Fruit fly (Drosophila melanogaster) whole organism, adult: ENCODE data around the gene PolE1.
A peak's percentile ranks its signal among the peaks of the same experiment; 100 is the strongest.

ENCODE experiments used
- CG11617 ChIP-seq: fragments of 200-800 bp; sonication (Bioruptor generic); optimal IDR thresholded peaks from 2 replicates; lab custom pipeline; 2017; ENCODE audit warnings: mild to moderate bottlenecking, missing biosample characterization, missing genetic modification reagents, missing genetic modification characterization
- CG12768 ChIP-seq: fragments of 200-800 bp; sonication (Bioruptor generic); optimal IDR thresholded peaks from 2 replicates; lab custom pipeline; 2017; ENCODE audit warnings: missing biosample characterization, missing genetic modification characterization, mild to moderate bottlenecking, moderate library complexity, missing genetic modification reagents
- CG14711 ChIP-seq: fragments of 200-800 bp; sonication (Bioruptor generic); optimal IDR thresholded peaks from 2 replicates; lab custom pipeline; 2018; ENCODE audit warnings: missing biosample characterization, mild to moderate bottlenecking, missing genetic modification characterization, moderate library complexity
- CG1620 ChIP-seq: fragments of 200-800 bp; sonication (Bioruptor generic); optimal IDR thresholded peaks from 2 replicates; lab custom pipeline; 2016; ENCODE audit warnings: missing biosample characterization, missing genetic modification characterization
- CG33017 ChIP-seq: fragments of 200-800 bp; sonication (Bioruptor generic); optimal IDR thresholded peaks from 2 replicates; lab custom pipeline; 2018; ENCODE audit warnings: missing biosample characterization, mild to moderate bottlenecking, missing genetic modification characterization, moderate library complexity
- CG5204 ChIP-seq: fragments of 200-800 bp; sonication (Bioruptor generic); optimal IDR thresholded peaks from 2 replicates; lab custom pipeline; 2016; ENCODE audit warnings: missing biosample characterization, missing genetic modification characterization
- CG7045 ChIP-seq: fragments of 200-800 bp; sonication (Bioruptor generic); optimal IDR thresholded peaks from 2 replicates; lab custom pipeline; 2017; ENCODE audit warnings: missing biosample characterization, mild to moderate bottlenecking, missing genetic modification characterization
- CG7101 ChIP-seq: fragments of 200-800 bp; sonication (Bioruptor generic); optimal IDR thresholded peaks from 2 replicates; lab custom pipeline; 2018; ENCODE audit warnings: missing biosample characterization, mild to moderate bottlenecking, missing genetic modification characterization, moderate library complexity
- Clk ChIP-seq: fragments of 200-800 bp; sonication (Bioruptor generic); optimal IDR thresholded peaks from 2 replicates; lab custom pipeline; 2017; ENCODE audit warnings: missing biosample characterization, missing genetic modification characterization
- Crg-1 ChIP-seq: fragments of 200-800 bp; sonication (Bioruptor generic); optimal IDR thresholded peaks from 2 replicates; lab custom pipeline; 2016; ENCODE audit warnings: missing biosample characterization, missing genetic modification characterization
- Hr96 ChIP-seq: fragments of 200-800 bp; sonication (Bioruptor generic); optimal IDR thresholded peaks from 2 replicates; lab custom pipeline; 2016; ENCODE audit warnings: missing biosample characterization, missing genetic modification characterization
- Mnt ChIP-seq: fragments of 200-800 bp; sonication (Bioruptor generic); optimal IDR thresholded peaks from 2 replicates; lab custom pipeline; 2016; ENCODE audit warnings: missing biosample characterization, mild to moderate bottlenecking, missing genetic modification characterization
- bab1 ChIP-seq: fragments of 200-800 bp; sonication (Bioruptor generic); optimal IDR thresholded peaks from 3 replicates; lab custom pipeline; 2019; ENCODE audit warnings: missing biosample characterization, mild to moderate bottlenecking, missing genetic modification characterization, moderate library complexity
- cic ChIP-seq: fragments of 200-800 bp; sonication (Bioruptor generic); optimal IDR thresholded peaks from 2 replicates; lab custom pipeline; 2017; ENCODE audit warnings: missing biosample characterization, mild to moderate bottlenecking, missing genetic modification characterization, moderate library complexity
- cnc ChIP-seq, 2 experiments: fragments of >200 bp; optimal IDR thresholded peaks; 2 replicates each; lab custom pipeline; 2017
- kay ChIP-seq: fragments of 200-800 bp; sonication (Bioruptor generic); peaks from one replicate; lab custom pipeline; 2016; ENCODE audit warnings: missing biosample characterization, missing genetic modification characterization, borderline replicate concordance
- ovo ChIP-seq: fragments of 200-800 bp; sonication (Bioruptor generic); optimal IDR thresholded peaks from 2 replicates; lab custom pipeline; 2016; ENCODE audit warnings: missing biosample characterization, missing genetic modification characterization
- pad ChIP-seq: fragments of 200-800 bp; sonication (Bioruptor generic); optimal IDR thresholded peaks from 3 replicates; lab custom pipeline; 2017; ENCODE audit warnings: missing biosample characterization, missing genetic modification characterization, mild to moderate bottlenecking, moderate library complexity, missing genetic modification reagents
- tj ChIP-seq: fragments of 200-800 bp; sonication (Bioruptor generic); optimal IDR thresholded peaks from 3 replicates; lab custom pipeline; 2017; ENCODE audit warnings: missing biosample characterization, mild to moderate bottlenecking, missing genetic modification characterization, moderate library complexity
- toe ChIP-seq: fragments of 200-800 bp; sonication (Bioruptor generic); optimal IDR thresholded peaks from 2 replicates; lab custom pipeline; 2016; ENCODE audit warnings: missing biosample characterization, missing genetic modification characterization

The PolE1 gene

DNA sequence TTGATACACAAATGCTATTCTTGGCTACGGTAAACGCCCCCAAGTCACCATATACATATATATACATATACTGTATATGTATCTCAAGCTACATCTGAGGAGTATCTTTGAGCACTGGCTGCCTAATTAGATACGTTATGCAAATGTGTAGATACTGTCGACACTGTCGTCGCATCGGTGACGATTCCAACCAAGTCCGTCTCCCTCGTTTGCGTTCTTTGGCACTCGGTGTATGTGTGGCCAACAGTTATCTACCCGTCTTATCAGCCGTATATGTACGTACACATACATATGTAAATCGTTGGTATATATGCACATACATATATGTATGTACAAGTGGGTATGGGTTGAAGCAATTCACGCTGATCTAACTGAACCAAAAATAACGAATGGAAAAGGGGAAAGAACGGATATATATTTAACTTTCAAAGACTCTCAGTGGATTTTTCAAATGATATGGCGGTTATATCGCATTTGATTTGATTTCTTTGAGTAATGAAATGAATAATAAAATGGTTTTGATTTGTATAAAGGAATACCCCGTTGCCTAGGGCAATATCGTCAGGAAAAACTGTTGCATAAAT is 6.1 kb upstream of the PolE1 start:
- peak; percentile 28 for TF ChIP-seq cic (GFP tag; lab: Kevin White, UChicago)
- TF ChIP-seq tj (GFP tag; lab: Kevin White, UChicago), result no peak
- TF ChIP-seq CG1620 (GFP tag; lab: Kevin White, UChicago), result no peak

DNA sequence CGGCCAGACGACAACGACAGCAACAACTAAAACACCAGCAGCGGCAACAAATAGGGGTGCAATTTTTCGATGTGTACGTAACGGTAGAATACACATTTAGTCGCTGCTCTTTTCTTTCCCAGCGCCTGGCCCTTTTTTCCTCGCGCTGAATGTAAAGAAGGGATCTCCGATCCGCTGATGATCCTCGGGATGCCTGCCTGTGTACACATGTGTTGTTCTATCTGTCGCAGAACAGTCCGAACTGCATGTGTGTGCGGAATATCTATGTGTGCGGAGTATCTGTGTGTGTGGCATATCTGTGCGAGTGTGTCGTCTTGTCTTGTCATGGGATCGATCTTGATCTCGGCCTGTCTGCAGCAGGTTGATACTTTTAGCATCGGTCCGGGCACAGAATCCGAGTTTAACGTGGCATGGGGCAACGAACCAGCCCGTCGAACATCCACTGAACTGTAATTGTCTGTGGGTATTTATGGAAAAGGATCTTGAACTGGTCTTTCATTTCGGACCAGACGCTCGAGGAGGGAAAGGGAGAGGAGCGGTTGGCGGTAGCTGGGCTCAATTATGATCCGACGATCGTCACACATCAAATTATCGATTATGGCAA is 4.1 kb upstream of the PolE1 start:
- TF ChIP-seq Crg-1 (GFP tag; lab: Kevin White, UChicago) (no peak), CG12768 (GFP tag; lab: Kevin White, UChicago) (no peak), CG7045 (GFP tag; lab: Kevin White, UChicago) (no peak), tj (GFP tag; lab: Kevin White, UChicago) (no peak), CG14711 (tag; lab: Kevin White, UChicago) (no peak), Clk (no peak), bab1 (GFP tag; lab: Kevin White, UChicago) (no peak), cic (GFP tag; lab: Kevin White, UChicago) (no peak), Hr96 (GFP tag; lab: Kevin White, UChicago) (no peak), cnc (optimal IDR thresholded peaks at IDR 0.05; lab: Kevin White, UChicago) (no peak), ovo (GFP tag; lab: Kevin White, UChicago) (no peak), pad (no peak), CG5204 (GFP tag; lab: Kevin White, UChicago) (no peak), CG11617 (no peak)

DNA sequence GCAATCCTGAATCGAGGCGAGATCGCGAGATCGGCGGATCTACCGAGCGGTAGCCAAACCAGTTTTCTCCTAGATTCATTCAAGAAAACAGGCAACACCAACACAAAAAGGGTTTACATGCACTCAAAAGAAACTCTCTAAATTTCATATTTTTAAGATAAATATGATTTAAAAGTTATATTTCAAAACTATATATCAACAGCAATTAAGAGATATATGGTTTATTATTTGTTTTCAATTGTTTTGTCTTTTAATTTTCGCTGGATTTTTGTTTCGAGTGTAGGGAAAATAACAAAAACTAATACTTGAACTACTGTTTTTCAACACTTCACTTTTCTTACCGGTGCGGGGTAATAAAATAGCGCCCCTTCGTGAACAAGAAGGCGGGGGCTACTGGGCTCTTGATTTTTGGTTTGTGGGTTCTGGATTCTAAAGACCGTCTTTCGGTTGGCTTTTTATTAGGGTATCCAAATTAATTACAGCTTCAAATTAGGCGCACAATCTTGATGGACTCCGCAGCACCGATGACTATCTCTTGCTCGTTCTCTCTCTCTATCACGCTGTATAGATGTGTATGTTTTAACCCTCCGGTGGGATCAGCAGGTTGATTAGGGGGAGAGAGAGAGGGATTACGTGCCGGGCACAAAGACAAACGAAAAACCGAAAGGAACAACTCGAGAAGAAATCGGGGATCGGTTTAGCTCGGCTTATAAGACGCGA is 2.7 kb upstream of the PolE1 start:
- TF ChIP-seq cic (GFP tag; lab: Kevin White, UChicago), result no peak
- TF ChIP-seq tj (GFP tag; lab: Kevin White, UChicago), result no peak
- TF ChIP-seq CG33017 (tag; lab: Kevin White, UChicago), result no peak
- no peak for TF ChIP-seq CG7045 (GFP tag; lab: Kevin White, UChicago)

DNA sequence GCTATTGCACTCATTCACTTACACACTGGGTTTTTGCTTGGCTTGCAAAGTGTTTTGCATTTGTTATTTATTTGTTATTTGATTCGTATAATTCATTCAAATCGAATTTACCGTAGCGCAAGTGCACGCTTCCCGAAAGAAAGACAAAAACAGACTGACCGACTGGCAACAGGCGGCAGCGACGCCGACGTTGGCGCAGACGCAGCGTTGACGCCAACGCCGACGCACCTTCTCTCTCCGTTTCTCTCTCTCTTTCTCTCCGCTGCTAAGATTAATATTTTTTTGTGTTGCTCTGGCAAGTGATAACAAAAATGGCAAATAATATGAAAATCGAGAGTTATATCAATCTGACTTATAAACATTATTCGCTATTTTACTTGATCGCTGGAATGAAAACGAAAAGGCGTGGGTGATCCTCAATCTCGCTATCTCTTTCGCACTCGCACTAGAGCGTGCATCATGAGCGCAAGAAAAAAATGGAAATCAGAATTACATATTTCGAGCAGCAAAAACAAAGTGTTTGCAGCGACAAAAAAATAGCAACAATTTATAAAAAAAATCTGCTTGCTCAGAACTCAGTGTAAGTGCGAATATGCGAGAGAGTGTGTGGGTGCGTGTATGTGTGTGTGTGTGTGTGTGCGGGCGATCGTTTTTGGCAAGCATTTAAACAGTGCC is 1.8 kb upstream of the PolE1 start, which contains the start of gene pnt:
Gene pnt (minus strand): TSS at position 161 of the 675 bp plus-strand sequence.
- TF ChIP-seq bab1 (GFP tag; lab: Kevin White, UChicago) (no peak), cic (GFP tag; lab: Kevin White, UChicago) (peak; percentile 95), tj (GFP tag; lab: Kevin White, UChicago) (peak; percentile 30)

DNA sequence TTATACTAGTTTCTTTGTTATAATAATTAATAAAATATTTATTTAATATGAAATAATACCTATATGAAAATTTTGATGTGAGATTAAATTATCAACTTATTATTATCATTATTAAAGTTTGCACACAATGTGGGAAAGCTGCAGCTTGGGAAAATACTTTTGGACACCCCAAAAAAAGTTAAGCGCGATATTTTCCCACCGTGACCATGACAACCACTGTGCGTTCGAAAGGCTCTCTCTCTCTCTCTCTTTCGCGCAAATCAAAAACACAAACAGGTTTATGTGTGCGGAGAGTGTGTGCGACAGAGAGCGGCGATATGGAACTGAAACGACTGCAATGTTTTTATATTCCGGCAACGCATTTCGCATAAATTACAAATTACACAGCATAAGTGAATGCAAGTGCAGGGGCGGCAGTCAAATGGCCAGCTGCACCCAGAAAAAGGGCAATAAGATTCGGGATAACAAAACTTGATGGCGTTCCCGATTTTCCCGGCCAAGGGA is 983 bp upstream of the PolE1 start:
- TF ChIP-seq Crg-1 (GFP tag; lab: Kevin White, UChicago) (no peak), toe (GFP tag; lab: Kevin White, UChicago) (no peak), cnc (optimal IDR thresholded peaks at IDR 0.05; lab: Kevin White, UChicago) (no peak), ovo (GFP tag; lab: Kevin White, UChicago) (no peak)

DNA sequence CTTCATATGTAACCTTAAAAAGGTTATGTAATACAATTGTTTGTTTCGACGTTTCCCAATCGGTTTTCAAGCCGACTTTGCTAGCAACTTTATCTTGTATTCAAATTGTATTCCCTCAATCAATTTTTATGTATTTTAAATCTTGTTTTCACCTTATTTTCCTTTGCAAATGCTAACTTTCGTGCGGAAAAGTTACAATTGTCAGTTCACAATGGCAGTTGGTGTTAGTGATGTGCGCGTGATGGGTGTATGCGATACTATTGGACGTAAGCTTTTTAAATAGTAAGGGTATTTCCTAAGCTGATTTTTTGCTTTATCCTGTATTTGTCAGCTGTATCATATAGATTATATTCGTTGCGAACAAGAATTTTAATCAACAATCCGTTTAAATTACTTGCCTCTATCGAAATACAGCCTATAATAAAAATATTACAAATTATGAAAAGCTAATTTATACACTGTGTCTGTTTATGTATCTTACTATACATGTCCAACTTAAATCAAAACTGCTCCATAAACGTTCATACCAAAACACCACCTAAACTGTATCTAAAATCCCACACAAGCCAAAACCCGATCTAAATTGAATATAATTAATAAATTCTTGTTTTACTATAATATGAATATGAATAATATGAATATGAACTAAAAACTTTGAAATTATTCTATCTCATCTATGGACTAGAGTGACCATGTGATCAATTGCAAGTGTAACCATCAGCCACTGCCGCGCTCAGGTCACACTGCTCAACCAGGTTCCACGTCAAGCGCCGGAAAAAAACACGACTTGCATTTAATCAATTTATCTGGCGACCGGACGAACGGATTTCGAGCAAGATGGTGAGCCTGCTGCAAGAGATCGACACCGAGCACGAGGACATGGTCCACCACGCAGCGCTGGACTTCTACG is 8.2 kb downstream of the PolE1 start, which contains the start of the genes ATPsynCF6 and Sec13:
Gene ATPsynCF6 (minus strand): TSS at position 236 of the 910 bp plus-strand sequence.
Gene Sec13 (plus strand): TSS at position 450 of the 910 bp plus-strand sequence.
- TF ChIP-seq CG14711 (tag; lab: Kevin White, UChicago), result peak; percentile 33
- peak; percentile 14 for TF ChIP-seq tj (GFP tag; lab: Kevin White, UChicago)
- TF ChIP-seq kay, result no peak
- no peak for TF ChIP-seq Clk
- TF ChIP-seq Crg-1 (GFP tag; lab: Kevin White, UChicago), result no peak
- peak; percentile 88 for TF ChIP-seq toe (GFP tag; lab: Kevin White, UChicago)
- peak; percentile 51 for TF ChIP-seq bab1 (GFP tag; lab: Kevin White, UChicago)
- TF ChIP-seq Mnt (GFP tag; lab: Kevin White, UChicago), result peak; percentile 13
- peak; percentile 8 for TF ChIP-seq ovo (GFP tag; lab: Kevin White, UChicago)
- peak; percentile 29 for TF ChIP-seq CG7101 (tag; lab: Kevin White, UChicago)
- TF ChIP-seq CG7045 (GFP tag; lab: Kevin White, UChicago), result peak; percentile 60
- peak; percentile 12 for TF ChIP-seq CG33017 (tag; lab: Kevin White, UChicago)
- no peak for TF ChIP-seq cic (GFP tag; lab: Kevin White, UChicago)
- no peak for TF ChIP-seq CG1620 (GFP tag; lab: Kevin White, UChicago)
- peak; percentile 49 for TF ChIP-seq CG12768 (GFP tag; lab: Kevin White, UChicago)
- peak; percentile 53 for TF ChIP-seq Hr96 (GFP tag; lab: Kevin White, UChicago)
- no peak for TF ChIP-seq CG5204 (GFP tag; lab: Kevin White, UChicago)
- no peak for TF ChIP-seq cnc (optimal IDR thresholded peaks at IDR 0.05; lab: Kevin White, UChicago)
- TF ChIP-seq pad, result peak; percentile 13
- no peak for TF ChIP-seq CG11617
